Worm (Caenorhabditis elegans) whole organism, L4 larva: ENCODE results near the gene F28H7.3.
A peak's percentile ranks its signal among the peaks of the same experiment; 100 is the strongest.

Source experiments
- F49E8.2 ChIP-seq: sonication (generic microtip); optimal IDR thresholded peaks from 2 replicates; lab custom pipeline; 2016; ENCODE audit warnings: missing compliant biosample characterization, mild to moderate bottlenecking, missing genetic modification characterization, borderline replicate concordance
- Y48G9A.11 ChIP-seq: fragments of 200-800 bp; sonication (Bioruptor generic); IDR thresholded peaks from 2 replicates; pipeline ENCODE4 v1.3.6; 2022; ENCODE audit warnings: missing genetic modification reagents, missing genetic modification characterization, missing compliant biosample characterization
- ama-1 ChIP-seq: fragments of 150-350 bp; optimal IDR thresholded peaks from 2 replicates; lab custom pipeline; 2014; ENCODE audit warnings: inconsistent platforms, mixed read lengths
- daf-16 ChIP-seq, 3 experiments: sonication (generic microtip); optimal IDR thresholded peaks; 2 replicates each; lab custom pipeline; 2016 to 2017; ENCODE audit warnings: missing genetic modification characterization in 3 of 3, missing genetic modification reagents in 3 of 3, mild to moderate bottlenecking in 2 of 3, missing compliant biosample characterization in 2 of 3, missing biosample characterization in 1 of 3, moderate library complexity in 1 of 3
- dve-1 ChIP-seq: sonication (generic microtip); optimal IDR thresholded peaks from 2 replicates; lab custom pipeline; 2017; ENCODE audit warnings: antibody characterized with exemption, mild to moderate bottlenecking, missing genetic modification characterization, missing compliant biosample characterization; ENCODE audit not compliant: insufficient read depth
- lim-7 ChIP-seq: fragments of 200-800 bp; sonication (Bioruptor generic); IDR thresholded peaks from 2 replicates; pipeline ENCODE4 v1.3.6; 2022; ENCODE audit warnings: missing genetic modification characterization, missing compliant biosample characterization
- madf-9 ChIP-seq: fragments of 200-800 bp; sonication (Bioruptor generic); conservative IDR thresholded peaks from 2 replicates; pipeline ENCODE4 v1.3.6; 2022; ENCODE audit warnings: missing genetic modification reagents, missing genetic modification characterization, missing compliant biosample characterization
- set-16 ChIP-seq: fragments of 200-800 bp; sonication (Bioruptor generic); IDR thresholded peaks from 2 replicates; pipeline ENCODE4 v1.3.6; 2022; ENCODE audit warnings: missing genetic modification reagents, missing genetic modification characterization, missing compliant biosample characterization
- zfp-3 ChIP-seq: fragments of 200-800 bp; sonication (Bioruptor generic); conservative IDR thresholded peaks from 2 replicates; pipeline ENCODE4 v1.3.6; 2022; ENCODE audit warnings: missing genetic modification reagents, missing genetic modification characterization, missing compliant biosample characterization

ce11 chrV:10725424-10725951 is 25.1 kb downstream of the F28H7.3 start:
- no peak for TF ChIP-seq lim-7 (GFP tag; lab: Robert Waterston, UW)
- no peak for TF ChIP-seq ama-1 (lab: Kevin White, UChicago)
- peak; percentile 10 for TF ChIP-seq dve-1 (tag; lab: Kevin White, UChicago)
- no peak for TF ChIP-seq Y48G9A.11
- TF ChIP-seq F49E8.2 = no peak
- no peak for TF ChIP-seq daf-16 (GFP tag; optimal IDR thresholded peaks at IDR 0.05; lab: Kevin White, UChicago)
- TF ChIP-seq daf-16 (tag; optimal IDR thresholded peaks at IDR 0.05; lab: Kevin White, UChicago) = peak; percentile 9
- no peak for TF ChIP-seq zfp-3 (GFP tag; lab: Robert Waterston, UW)
- no peak for TF ChIP-seq set-16 (GFP tag; lab: Robert Waterston, UW)
- TF ChIP-seq madf-9 (GFP tag; lab: Robert Waterston, UW) = no peak
